Fruit fly (Drosophila melanogaster): Measurements from ENCODE around the gene CG12507.

The CG12507 gene

dm6 chrX:16286083-16286666 is 19.8 kb upstream of the CG12507 start, which contains the start of gene UQCR-14:
Gene UQCR-14 (plus strand): TSS chrX:16286288.
- TF ChIP-seq usp (GFP tag; optimal IDR thresholded peaks at IDR 0.05) (no peak), pan (optimal IDR thresholded peaks at IDR 0.05) (no peak), CG8478 (optimal IDR thresholded peaks at IDR 0.05) (no peak), psq (optimal IDR thresholded peaks at IDR 0.05) (no peak), Dll (optimal IDR thresholded peaks at IDR 0.05) (no peak), EcR (GFP tag; optimal IDR thresholded peaks at IDR 0.05) (no peak)

DNA sequence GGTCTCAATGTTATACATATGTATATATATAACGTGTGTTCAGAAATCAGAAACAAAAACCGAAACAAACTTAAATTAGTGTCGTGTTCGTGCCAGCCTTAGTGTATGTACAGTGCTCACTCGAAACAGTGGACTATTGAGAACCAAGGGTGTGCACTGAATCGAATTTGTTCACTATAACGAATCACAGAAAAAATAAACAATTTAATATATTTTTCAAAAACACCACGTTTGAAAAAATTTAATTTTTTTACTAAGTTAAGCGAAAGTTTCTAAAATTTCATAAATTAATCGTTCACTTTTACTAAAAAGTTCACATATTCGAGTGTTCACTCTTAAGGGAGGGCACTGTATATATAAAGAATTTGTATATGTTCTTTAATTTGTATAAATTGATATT is 18.8 kb upstream of the CG12507 start:
- TF ChIP-seq usp (GFP tag; optimal IDR thresholded peaks at IDR 0.05) = no peak
- no peak for TF ChIP-seq pan (optimal IDR thresholded peaks at IDR 0.05)
- TF ChIP-seq psq (optimal IDR thresholded peaks at IDR 0.05) = no peak
- TF ChIP-seq Dll (optimal IDR thresholded peaks at IDR 0.05) = no peak
- TF ChIP-seq EcR (GFP tag; optimal IDR thresholded peaks at IDR 0.05) = no peak
- TF ChIP-seq CG8478 (optimal IDR thresholded peaks at IDR 0.05) = no peak

dm6 chrX:16281717-16282529 is 15.6 kb upstream of the CG12507 start:
- TF ChIP-seq psq (optimal IDR thresholded peaks at IDR 0.05) (no peak), usp (GFP tag; optimal IDR thresholded peaks at IDR 0.05) (no peak), Dll (optimal IDR thresholded peaks at IDR 0.05) (no peak), CG8478 (optimal IDR thresholded peaks at IDR 0.05) (no peak), EcR (GFP tag; optimal IDR thresholded peaks at IDR 0.05) (no peak), pan (optimal IDR thresholded peaks at IDR 0.05) (no peak)

DNA sequence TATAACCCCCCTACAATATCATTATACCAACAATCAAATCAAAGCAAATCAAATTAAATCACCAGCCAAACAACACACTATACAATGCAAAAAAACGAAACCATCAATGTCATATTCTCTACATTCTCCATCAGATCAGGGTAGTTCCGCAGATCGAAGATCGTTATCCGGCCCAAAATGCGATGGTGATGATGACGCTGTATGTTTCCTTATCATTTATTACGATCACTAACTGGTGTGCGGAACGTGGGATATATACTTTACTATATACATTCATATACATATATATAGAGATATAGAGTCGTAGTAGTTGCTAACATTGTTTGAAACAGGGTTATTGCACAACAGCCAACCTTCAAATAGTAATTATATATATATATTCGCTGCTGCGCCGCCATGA is 15.0 kb upstream of the CG12507 start:
- TF ChIP-seq EcR (GFP tag; optimal IDR thresholded peaks at IDR 0.05) (no peak), usp (GFP tag; optimal IDR thresholded peaks at IDR 0.05) (no peak), pan (optimal IDR thresholded peaks at IDR 0.05) (no peak), Dll (optimal IDR thresholded peaks at IDR 0.05) (no peak), CG8478 (optimal IDR thresholded peaks at IDR 0.05) (no peak), psq (optimal IDR thresholded peaks at IDR 0.05) (no peak)

DNA sequence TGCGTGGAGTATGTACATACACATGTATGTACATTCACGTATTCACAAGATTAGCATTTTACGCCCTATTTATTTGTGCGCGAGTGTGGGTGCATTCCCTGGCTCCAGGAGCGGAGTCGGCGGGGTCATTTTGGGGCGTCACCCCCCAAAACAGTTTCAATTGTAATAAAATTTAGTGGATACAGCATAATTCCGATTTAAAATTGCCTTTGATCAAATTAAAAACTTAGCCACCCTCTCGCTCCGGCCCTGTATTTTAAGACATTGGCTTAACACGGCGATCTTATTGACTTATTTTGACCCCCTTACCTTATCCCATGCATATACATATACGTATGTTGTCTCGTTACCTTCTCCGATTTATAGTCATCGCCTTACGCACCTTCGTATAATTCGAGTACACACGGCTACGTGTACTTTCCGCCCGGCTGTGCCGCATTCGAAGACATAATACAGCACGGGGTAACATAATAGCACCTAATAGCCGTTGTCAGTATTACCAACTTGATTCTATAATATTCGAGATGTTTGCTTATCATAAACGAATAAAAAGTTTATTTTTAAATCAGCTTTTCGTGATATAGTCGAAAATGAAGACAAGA is 13.1 kb upstream of the CG12507 start:
- no peak for TF ChIP-seq EcR (GFP tag; optimal IDR thresholded peaks at IDR 0.05)
- TF ChIP-seq CG8478 (optimal IDR thresholded peaks at IDR 0.05) = no peak
- no peak for TF ChIP-seq pan (optimal IDR thresholded peaks at IDR 0.05)
- no peak for TF ChIP-seq psq (optimal IDR thresholded peaks at IDR 0.05)
- TF ChIP-seq Dll (optimal IDR thresholded peaks at IDR 0.05) = no peak
- TF ChIP-seq usp (GFP tag; optimal IDR thresholded peaks at IDR 0.05) = no peak

dm6 chrX:16278783-16279182 is 12.4 kb upstream of the CG12507 start:
- TF ChIP-seq pan (optimal IDR thresholded peaks at IDR 0.05) = no peak

DNA sequence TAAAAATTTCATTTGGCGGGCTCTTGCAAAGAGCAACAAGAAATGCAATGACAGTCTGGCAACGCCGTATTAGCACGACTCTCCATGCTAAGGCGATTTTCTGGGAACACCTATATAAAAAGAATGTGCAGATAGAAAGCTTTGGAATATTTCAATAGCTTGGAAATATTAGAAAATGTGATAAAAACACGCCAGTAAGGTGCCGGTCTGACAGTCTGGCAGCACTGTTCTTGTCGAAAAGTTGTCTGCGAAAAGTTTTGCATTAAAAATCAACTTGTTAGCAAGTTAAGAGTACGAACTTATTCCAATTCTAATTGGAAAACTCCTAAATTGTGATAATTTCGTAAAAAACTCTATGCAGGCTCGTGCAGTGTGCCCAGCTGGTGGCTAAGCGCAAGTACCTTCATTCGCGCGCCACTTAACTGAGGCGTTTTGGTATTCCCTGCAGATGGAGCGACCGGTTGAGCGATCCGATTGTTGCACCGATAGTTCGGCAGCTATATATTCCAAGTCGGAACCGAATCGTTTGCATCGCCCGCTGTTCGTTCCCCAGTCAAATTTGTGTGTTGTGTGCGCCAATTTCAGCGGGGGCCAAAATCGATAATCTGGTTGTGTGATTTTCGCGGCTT is 11.7 kb upstream of the CG12507 start, which contains the start of gene eas:
eas (plus strand) TSS at position 451 of the 629 bp plus-strand sequence.
- TF ChIP-seq EcR (GFP tag; optimal IDR thresholded peaks at IDR 0.05) = no peak

- no peak for TF ChIP-seq Dll (optimal IDR thresholded peaks at IDR 0.05)
- no peak for TF ChIP-seq pan (optimal IDR thresholded peaks at IDR 0.05)
- TF ChIP-seq EcR (GFP tag; optimal IDR thresholded peaks at IDR 0.05) = no peak
- TF ChIP-seq usp (GFP tag; optimal IDR thresholded peaks at IDR 0.05) = no peak
- no peak for TF ChIP-seq psq (optimal IDR thresholded peaks at IDR 0.05)
- no peak for TF ChIP-seq CG8478 (optimal IDR thresholded peaks at IDR 0.05)
Measured at dm6 chrX:16275854-16276338, 9.6 kb upstream of the CG12507 start, which contains the start of the genes kat80 and Prosalpha4. Gene kat80 (minus strand): TSS chrX:16276180. Gene Prosalpha4 (plus strand): TSS chrX:16276270.

DNA sequence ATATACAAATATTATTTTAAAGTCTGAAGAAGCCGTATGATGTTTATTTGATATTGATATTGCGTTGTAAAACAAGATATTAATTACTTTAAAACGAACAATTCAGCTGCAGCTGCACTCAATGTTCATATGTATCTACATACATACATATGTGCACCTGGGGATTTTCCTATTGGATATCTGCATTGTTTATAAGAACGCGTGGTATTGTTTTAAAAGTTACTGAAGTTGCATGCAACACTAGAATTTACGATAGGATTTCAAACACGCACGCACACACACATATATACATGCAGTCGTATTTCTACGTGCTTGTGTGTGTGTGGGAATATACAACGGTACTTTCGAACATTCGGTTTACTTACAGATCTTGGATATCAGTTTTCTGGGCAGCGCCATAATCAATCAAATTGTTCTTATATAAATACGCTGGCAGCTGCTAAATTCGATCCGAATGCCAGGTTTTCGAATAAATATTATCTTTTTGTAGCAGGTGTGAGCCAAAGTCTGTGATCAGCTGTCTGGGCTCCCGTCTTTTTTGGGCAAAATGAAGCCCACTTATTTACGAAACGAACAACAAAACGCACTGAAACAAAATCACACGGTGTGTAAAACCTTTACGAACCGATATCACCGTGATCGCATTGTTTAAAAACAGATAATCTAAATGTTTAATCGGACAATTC is 9.0 kb upstream of the CG12507 start:
- no peak for TF ChIP-seq CG8478 (optimal IDR thresholded peaks at IDR 0.05)
- TF ChIP-seq EcR (GFP tag; optimal IDR thresholded peaks at IDR 0.05) = no peak
- TF ChIP-seq usp (GFP tag; optimal IDR thresholded peaks at IDR 0.05) = no peak
- TF ChIP-seq pan (optimal IDR thresholded peaks at IDR 0.05) = no peak
- TF ChIP-seq psq (optimal IDR thresholded peaks at IDR 0.05) = no peak
- no peak for TF ChIP-seq Dll (optimal IDR thresholded peaks at IDR 0.05)

- no peak for TF ChIP-seq pan (optimal IDR thresholded peaks at IDR 0.05)
- TF ChIP-seq EcR (GFP tag; optimal IDR thresholded peaks at IDR 0.05) = no peak
- TF ChIP-seq Dll (optimal IDR thresholded peaks at IDR 0.05) = no peak
- TF ChIP-seq psq (optimal IDR thresholded peaks at IDR 0.05) = no peak
- no peak for TF ChIP-seq usp (GFP tag; optimal IDR thresholded peaks at IDR 0.05)
- TF ChIP-seq CG8478 (optimal IDR thresholded peaks at IDR 0.05) = no peak
Measured at dm6 chrX:16270795-16271194, 4.5 kb upstream of the CG12507 start, which contains the start of gene Mfe2. Gene Mfe2 (plus strand): TSS chrX:16270951.

DNA sequence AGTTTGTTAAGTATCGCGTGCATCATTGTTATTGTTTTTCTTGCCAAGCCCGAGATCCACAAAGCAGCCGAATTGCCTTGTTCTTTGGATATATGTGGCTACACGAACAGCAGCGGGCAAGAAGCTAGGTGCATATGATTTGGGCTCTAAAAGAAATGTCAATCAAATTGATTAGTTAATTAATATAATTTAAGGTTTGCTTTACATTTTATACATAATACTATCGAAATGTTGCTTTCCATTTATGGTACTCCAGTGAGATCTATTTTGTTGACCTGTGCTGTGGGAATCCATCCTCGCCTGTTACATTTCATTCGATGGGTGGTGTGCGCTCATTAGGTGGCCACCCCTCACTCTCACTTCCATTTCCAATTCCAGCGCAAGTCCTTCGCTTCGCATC is 2.9 kb downstream of the CG12507 start:
- no peak for TF ChIP-seq EcR (GFP tag; optimal IDR thresholded peaks at IDR 0.05)
- no peak for TF ChIP-seq CG8478 (optimal IDR thresholded peaks at IDR 0.05)
- no peak for TF ChIP-seq psq (optimal IDR thresholded peaks at IDR 0.05)
- TF ChIP-seq pan (optimal IDR thresholded peaks at IDR 0.05) = no peak
- no peak for TF ChIP-seq Dll (optimal IDR thresholded peaks at IDR 0.05)
- TF ChIP-seq usp (GFP tag; optimal IDR thresholded peaks at IDR 0.05) = no peak
